Worm (Caenorhabditis elegans): ENCODE results near the gene paic-1.

Gene paic-1

ce11 chrII:4322871-4323270, 49.5 kb downstream of the paic-1 start, which contains the start of gene H20J04.6:
TSS of gene H20J04.6 (plus strand) at chrII:4323256.
- TF ChIP-seq him-1 (tag; optimal IDR thresholded peaks at IDR 0.05) (no peak), dao-5 (tag; optimal IDR thresholded peaks at IDR 0.05) (no peak), W03F9.2 (tag; optimal IDR thresholded peaks at IDR 0.05) (no peak)

ce11 chrII:4321766-4322165, 50.6 kb downstream of the paic-1 start, which contains the start of gene Y52E8A.1:
TSS of gene Y52E8A.1 (plus strand) at chrII:4322066.
- TF ChIP-seq him-1 (tag; optimal IDR thresholded peaks at IDR 0.05) (no peak), W03F9.2 (tag; optimal IDR thresholded peaks at IDR 0.05) (no peak), dao-5 (tag; optimal IDR thresholded peaks at IDR 0.05) (no peak)

- no peak for TF ChIP-seq him-1 (tag; optimal IDR thresholded peaks at IDR 0.05)
- no peak for TF ChIP-seq dao-5 (tag; optimal IDR thresholded peaks at IDR 0.05)
- TF ChIP-seq W03F9.2 (tag; optimal IDR thresholded peaks at IDR 0.05): no peak
These were observed 51.9 kb downstream of the paic-1 start, which contains the start of gene Y52E8A.2 for ce11 chrII:4320455-4320854. TSS of gene Y52E8A.2 (plus strand) at chrII:4320836.
